Worm (Caenorhabditis elegans) whole organism, L2 larva: Measurements from ENCODE around the gene ZK546.5.
"Not testable (repeated sequence)": the region's sequence is repeated elsewhere in the genome, so short reads cannot be mapped to it uniquely, and the experiment has no call there.

Experiments
- C34F6.9 ChIP-seq: fragments of 150-350 bp; optimal IDR thresholded peaks from 2 replicates; lab custom pipeline; 2014; ENCODE audit warnings: missing biosample characterization, missing genetic modification characterization
- F13H6.1 ChIP-seq: sonication (generic microtip); optimal IDR thresholded peaks from 2 replicates; lab custom pipeline; 2016; ENCODE audit warnings: missing genetic modification characterization, missing compliant biosample characterization
- R02D3.7 ChIP-seq: fragments of 150-350 bp; optimal IDR thresholded peaks from 2 replicates; lab custom pipeline; 2014; ENCODE audit warnings: missing biosample characterization, missing genetic modification characterization
- Y55F3AM.14 ChIP-seq: fragments of 200-800 bp; sonication (Bioruptor generic); optimal IDR thresholded peaks from 2 replicates; lab custom pipeline; 2018; ENCODE audit warnings: mild to moderate bottlenecking, missing genetic modification characterization, missing compliant biosample characterization
- alr-1 ChIP-seq: fragments of 150-350 bp; optimal IDR thresholded peaks from 2 replicates; lab custom pipeline; 2014; ENCODE audit warnings: missing biosample characterization, missing genetic modification characterization
- aly-2 ChIP-seq: fragments of 150-350 bp; optimal IDR thresholded peaks from 2 replicates; lab custom pipeline; 2014; ENCODE audit warnings: missing biosample characterization, missing genetic modification characterization
- ama-1 ChIP-seq: fragments of 150-350 bp; optimal IDR thresholded peaks from 2 replicates; lab custom pipeline; 2018; ENCODE audit warnings: inconsistent platforms
- blmp-1 ChIP-seq: sonication (generic microtip); optimal IDR thresholded peaks from 2 replicates; lab custom pipeline; 2017; ENCODE audit warnings: missing genetic modification characterization, mild to moderate bottlenecking, missing compliant biosample characterization, antibody characterized with exemption, moderate library complexity; ENCODE audit not compliant: insufficient read depth
- ceh-16 ChIP-seq: fragments of 150-350 bp; optimal IDR thresholded peaks from 2 replicates; lab custom pipeline; 2014; ENCODE audit warnings: missing biosample characterization, missing genetic modification characterization
- ceh-82 ChIP-seq: fragments of 150-350 bp; optimal IDR thresholded peaks from 2 replicates; lab custom pipeline; 2014; ENCODE audit warnings: missing biosample characterization, missing genetic modification characterization
- crh-2 ChIP-seq: sonication (generic microtip); optimal IDR thresholded peaks from 2 replicates; lab custom pipeline; 2017; ENCODE audit warnings: missing biosample characterization, missing genetic modification characterization
- egl-27 ChIP-seq: sonication (generic microtip); optimal IDR thresholded peaks from 3 replicates; lab custom pipeline; 2017; ENCODE audit warnings: missing biosample characterization, missing genetic modification reagents, missing genetic modification characterization
- elt-1 ChIP-seq: fragments of 150-350 bp; optimal IDR thresholded peaks from 2 replicates; lab custom pipeline; 2014; ENCODE audit warnings: missing biosample characterization, missing genetic modification characterization
- fos-1 ChIP-seq: fragments of 150-350 bp; optimal IDR thresholded peaks from 2 replicates; lab custom pipeline; 2014; ENCODE audit warnings: missing biosample characterization, missing genetic modification characterization
- gmeb-1 ChIP-seq: fragments of 150-350 bp; optimal IDR thresholded peaks from 2 replicates; lab custom pipeline; 2014; ENCODE audit warnings: missing biosample characterization, missing genetic modification characterization
- lin-13 ChIP-seq: fragments of 150-350 bp; optimal IDR thresholded peaks from 2 replicates; lab custom pipeline; 2014; ENCODE audit warnings: missing biosample characterization, missing genetic modification reagents, missing genetic modification characterization
- lin-39 ChIP-seq: fragments of 150-350 bp; optimal IDR thresholded peaks from 2 replicates; lab custom pipeline; 2014; ENCODE audit warnings: missing biosample characterization, missing genetic modification reagents, missing genetic modification characterization
- lsy-2 ChIP-seq, 2 experiments: fragments of 150-350 bp in 1 of 2; sonication (generic microtip) in 1 of 2; optimal IDR thresholded peaks; 2 replicates each; lab custom pipeline; 2014 to 2017; ENCODE audit warnings: missing biosample characterization in 2 of 2, missing genetic modification characterization in 2 of 2
- mab-5 ChIP-seq: fragments of 150-350 bp; optimal IDR thresholded peaks from 2 replicates; lab custom pipeline; 2014; ENCODE audit warnings: missing biosample characterization, missing genetic modification characterization
- mbf-1 ChIP-seq: sonication (generic microtip); optimal IDR thresholded peaks from 2 replicates; lab custom pipeline; 2017; ENCODE audit warnings: missing biosample characterization, missing genetic modification characterization
- mdl-1 ChIP-seq, 2 experiments: fragments of 150-350 bp in 1 of 2; sonication (generic microtip) in 1 of 2; optimal IDR thresholded peaks; 2 replicates each; lab custom pipeline; 2017; ENCODE audit warnings: missing biosample characterization in 2 of 2, missing genetic modification characterization in 2 of 2
- nhr-10 ChIP-seq: sonication (generic microtip); optimal IDR thresholded peaks from 2 replicates; lab custom pipeline; 2017; ENCODE audit warnings: missing biosample characterization, missing genetic modification characterization
- nhr-11 ChIP-seq: fragments of 150-350 bp; optimal IDR thresholded peaks from 2 replicates; lab custom pipeline; 2014; ENCODE audit warnings: missing biosample characterization, missing genetic modification characterization
- nhr-12 ChIP-seq: fragments of 150-350 bp; optimal IDR thresholded peaks from 2 replicates; lab custom pipeline; 2014; ENCODE audit warnings: missing biosample characterization, missing genetic modification characterization
- nhr-129 ChIP-seq: fragments of 150-350 bp; optimal IDR thresholded peaks from 2 replicates; lab custom pipeline; 2014; ENCODE audit warnings: missing biosample characterization, missing genetic modification characterization
- nhr-23 ChIP-seq: fragments of 150-350 bp; optimal IDR thresholded peaks from 2 replicates; lab custom pipeline; 2014; ENCODE audit warnings: missing biosample characterization, missing genetic modification reagents, missing genetic modification characterization
- nhr-237 ChIP-seq: fragments of 150-350 bp; optimal IDR thresholded peaks from 2 replicates; lab custom pipeline; 2014; ENCODE audit warnings: missing biosample characterization, missing genetic modification characterization
- nhr-77 ChIP-seq: fragments of 150-350 bp; optimal IDR thresholded peaks from 2 replicates; lab custom pipeline; 2014; ENCODE audit warnings: missing biosample characterization, missing genetic modification characterization
- peb-1 ChIP-seq: fragments of 150-350 bp; optimal IDR thresholded peaks from 2 replicates; lab custom pipeline; 2014; ENCODE audit warnings: missing biosample characterization, missing genetic modification characterization
- sem-4 ChIP-seq: fragments of 150-350 bp; optimal IDR thresholded peaks from 2 replicates; lab custom pipeline; 2014; ENCODE audit warnings: missing biosample characterization, missing genetic modification reagents, missing genetic modification characterization
- skn-1 ChIP-seq: sonication (generic microtip); optimal IDR thresholded peaks from 2 replicates; lab custom pipeline; 2017; ENCODE audit warnings: missing biosample characterization, missing genetic modification characterization
- sma-3 ChIP-seq: sonication (generic microtip); optimal IDR thresholded peaks from 2 replicates; lab custom pipeline; 2016; ENCODE audit warnings: missing genetic modification reagents, missing genetic modification characterization, missing compliant biosample characterization
- sma-9 ChIP-seq, 2 experiments: fragments of 150-350 bp in 1 of 2; sonication (generic microtip) in 1 of 2; optimal IDR thresholded peaks; 2 replicates each; lab custom pipeline; 2014 to 2016; ENCODE audit warnings: missing genetic modification characterization in 2 of 2, mild to moderate bottlenecking in 1 of 2, missing biosample characterization in 1 of 2, missing compliant biosample characterization in 1 of 2, missing genetic modification reagents in 1 of 2, moderate library complexity in 1 of 2
- snpc-4 ChIP-seq: fragments of 150-350 bp; optimal IDR thresholded peaks from 2 replicates; lab custom pipeline; 2014; ENCODE audit warnings: missing biosample characterization, missing genetic modification characterization
- unc-55 ChIP-seq: fragments of 150-350 bp; sonication (generic microtip); optimal IDR thresholded peaks from 3 replicates; lab custom pipeline; 2014; ENCODE audit warnings: missing biosample characterization, missing genetic modification reagents, missing genetic modification characterization
- unc-62 ChIP-seq: fragments of 150-350 bp; optimal IDR thresholded peaks from 2 replicates; lab custom pipeline; 2014; ENCODE audit warnings: missing biosample characterization, missing genetic modification reagents, missing genetic modification characterization
- zag-1 ChIP-seq: fragments of 150-350 bp; optimal IDR thresholded peaks from 2 replicates; lab custom pipeline; 2014; ENCODE audit warnings: missing biosample characterization, missing genetic modification characterization
- ztf-11 ChIP-seq: sonication (generic microtip); optimal IDR thresholded peaks from 2 replicates; lab custom pipeline; 2017; ENCODE audit warnings: missing biosample characterization, missing genetic modification characterization
- ztf-4 ChIP-seq: fragments of 150-350 bp; optimal IDR thresholded peaks from 2 replicates; lab custom pipeline; 2014; ENCODE audit warnings: missing biosample characterization, missing genetic modification characterization

Gene ZK546.5

DNA sequence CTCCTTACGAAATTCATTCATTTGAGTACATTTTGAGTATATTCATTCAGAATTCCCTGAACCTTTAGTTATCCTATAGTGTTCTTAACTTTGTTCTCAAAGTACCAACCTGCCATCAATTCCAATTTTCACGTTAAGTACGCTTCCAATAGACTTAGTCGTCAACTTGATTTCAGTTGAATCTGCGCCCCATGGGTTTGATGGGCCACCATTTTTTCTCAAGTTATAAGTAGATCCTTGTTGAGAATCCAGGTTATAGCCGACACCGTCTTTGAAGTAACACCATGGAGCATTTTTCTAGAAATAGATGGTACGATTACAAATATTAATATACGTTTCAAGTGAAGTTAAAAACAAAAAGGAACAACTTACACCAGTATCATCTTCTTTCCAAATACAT, 10.9 kb upstream of the ZK546.5 start:
- TF ChIP-seq Y55F3AM.14 (GFP tag; lab: Kevin White, UChicago): no peak
- TF ChIP-seq egl-27 (tag; lab: Kevin White, UChicago): no peak
- TF ChIP-seq C34F6.9 (tag; lab: Kevin White, UChicago): no peak
- no peak for TF ChIP-seq mbf-1 (tag; lab: Kevin White, UChicago)
- no peak for TF ChIP-seq lsy-2 (tag; optimal IDR thresholded peaks at IDR 0.05; lab: Kevin White, UChicago)
- TF ChIP-seq lin-13 (GFP tag; lab: Kevin White, UChicago): no peak
- TF ChIP-seq nhr-10 (tag; lab: Kevin White, UChicago): no peak
- no peak for TF ChIP-seq aly-2
- no peak for TF ChIP-seq sem-4 (tag; lab: Kevin White, UChicago)
- TF ChIP-seq zag-1 (tag; lab: Kevin White, UChicago): no peak
- TF ChIP-seq R02D3.7: no peak
- TF ChIP-seq mab-5 (tag; lab: Kevin White, UChicago): no peak
- no peak for TF ChIP-seq unc-62 (GFP tag; lab: Kevin White, UChicago)
- TF ChIP-seq ztf-11 (tag; lab: Kevin White, UChicago): no peak
- no peak for TF ChIP-seq fos-1
- no peak for TF ChIP-seq peb-1 (tag; lab: Kevin White, UChicago)
- TF ChIP-seq, all 48 proteins: peak for 0

DNA sequence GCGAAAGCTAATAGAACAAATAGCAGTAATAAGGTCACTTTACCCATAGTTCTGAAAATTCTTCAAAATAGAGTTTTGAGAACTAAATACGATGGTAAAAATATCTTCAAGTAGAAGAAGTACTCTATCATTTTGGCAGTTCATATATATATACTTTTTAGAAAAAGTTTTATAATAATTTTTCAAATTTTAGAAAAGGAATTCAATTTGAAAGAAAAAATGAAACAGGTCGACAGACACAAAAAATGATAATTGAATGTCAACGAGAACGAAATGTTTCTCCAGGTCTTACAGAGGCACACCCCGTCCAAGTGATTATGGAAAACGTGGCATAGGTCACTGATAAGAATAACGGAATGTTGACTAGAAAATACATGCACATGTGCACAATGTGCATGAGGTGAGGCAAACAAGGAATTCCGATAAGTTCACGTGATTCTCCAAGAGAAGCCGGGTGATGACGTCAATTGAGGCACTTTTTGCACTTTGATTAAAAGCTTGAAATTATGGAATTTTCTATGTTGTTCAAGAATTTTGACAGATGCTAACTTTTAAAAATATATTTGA, 10.3 kb upstream of the ZK546.5 start, which contains the start of gene aagr-2:
Gene aagr-2, minus strand, starts transcription at position 51 of the 567 bp plus-strand sequence.
- TF ChIP-seq mab-5 (tag; lab: Kevin White, UChicago) (no peak), snpc-4 (tag; lab: Kevin White, UChicago) (no peak), R02D3.7 (no peak), fos-1 (peak; percentile 93), gmeb-1 (tag; lab: Kevin White, UChicago) (peak; percentile 9), F13H6.1 (peak; percentile 62), nhr-77 (tag; lab: Kevin White, UChicago) (no peak), sem-4 (tag; lab: Kevin White, UChicago) (no peak), crh-2 (tag; lab: Kevin White, UChicago) (peak; percentile 95), mdl-1 (tag; optimal IDR thresholded peaks at IDR 0.05; lab: Kevin White, UChicago) (peak in 1 of 2 experiments; percentile 47), sma-9 (GFP tag; optimal IDR thresholded peaks at IDR 0.05; lab: Kevin White, UChicago) (peak; percentile 93), sma-9 (tag; optimal IDR thresholded peaks at IDR 0.05; lab: Kevin White, UChicago) (no peak), ceh-16 (tag; lab: Kevin White, UChicago) (no peak), sma-3 (GFP tag; lab: Kevin White, UChicago) (peak; percentile 10), aly-2 (no peak), nhr-12 (tag; lab: Kevin White, UChicago) (no peak)

DNA sequence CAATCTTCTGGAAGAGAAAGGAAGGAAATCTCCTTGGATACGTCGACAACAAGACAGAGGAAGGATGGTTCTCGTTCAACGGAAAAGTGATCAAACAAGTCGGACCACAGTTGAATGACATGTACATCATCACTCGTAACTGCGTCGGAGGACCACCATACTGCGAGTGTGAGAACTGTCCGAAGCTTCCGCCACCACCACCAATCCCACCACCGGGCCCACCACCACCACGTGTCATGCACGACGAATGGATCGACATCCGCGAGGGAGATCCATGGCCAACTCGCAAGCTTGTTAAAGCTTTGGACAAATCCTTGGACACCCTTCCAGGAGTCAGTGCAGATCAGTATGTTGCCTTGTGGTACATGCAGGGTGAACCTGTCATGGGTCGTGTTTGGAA, 4.3 kb upstream of the ZK546.5 start:
- TF ChIP-seq unc-55 (GFP tag; lab: Kevin White, UChicago): no peak
- TF ChIP-seq sem-4 (tag; lab: Kevin White, UChicago): no peak
- no peak for TF ChIP-seq Y55F3AM.14 (GFP tag; lab: Kevin White, UChicago)
- TF ChIP-seq lin-39 (tag; lab: Kevin White, UChicago): no peak
- TF ChIP-seq C34F6.9 (tag; lab: Kevin White, UChicago): no peak
- no peak for TF ChIP-seq skn-1
- no peak for TF ChIP-seq ama-1 (lab: Kevin White, UChicago)
- TF ChIP-seq ztf-4 (tag; lab: Kevin White, UChicago): no peak
- no peak for TF ChIP-seq aly-2
- TF ChIP-seq nhr-23 (tag; lab: Kevin White, UChicago): no peak
- TF ChIP-seq nhr-77 (tag; lab: Kevin White, UChicago): no peak
- TF ChIP-seq mab-5 (tag; lab: Kevin White, UChicago): no peak
- TF ChIP-seq, all 48 proteins: peak for 0

DNA sequence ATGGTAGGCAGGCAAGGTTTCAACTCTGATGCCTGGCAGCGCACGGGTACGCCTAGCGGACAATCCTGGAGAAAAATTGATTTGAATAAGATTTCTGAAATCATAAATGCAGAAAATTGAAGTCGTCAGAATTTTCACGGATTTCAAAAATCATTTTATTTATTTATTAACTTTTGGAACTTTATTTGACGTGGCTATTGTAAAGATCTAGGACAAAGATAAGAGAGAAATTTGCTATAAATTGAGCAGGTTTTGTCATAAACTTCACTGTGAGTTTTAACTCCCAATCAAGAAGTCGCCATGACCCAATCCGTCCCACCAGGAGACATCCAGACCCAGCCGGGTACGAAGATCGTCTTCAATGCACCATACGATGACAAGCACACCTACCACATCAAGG, 2.9 kb upstream of the ZK546.5 start, which contains the start of gene msp-152:
Gene msp-152, plus strand, starts transcription at position 301 of the 400 bp plus-strand sequence.
- not testable (repeated sequence) for TF ChIP-seq alr-1 (tag; lab: Kevin White, UChicago); skn-1; sem-4 (tag; lab: Kevin White, UChicago)

DNA sequence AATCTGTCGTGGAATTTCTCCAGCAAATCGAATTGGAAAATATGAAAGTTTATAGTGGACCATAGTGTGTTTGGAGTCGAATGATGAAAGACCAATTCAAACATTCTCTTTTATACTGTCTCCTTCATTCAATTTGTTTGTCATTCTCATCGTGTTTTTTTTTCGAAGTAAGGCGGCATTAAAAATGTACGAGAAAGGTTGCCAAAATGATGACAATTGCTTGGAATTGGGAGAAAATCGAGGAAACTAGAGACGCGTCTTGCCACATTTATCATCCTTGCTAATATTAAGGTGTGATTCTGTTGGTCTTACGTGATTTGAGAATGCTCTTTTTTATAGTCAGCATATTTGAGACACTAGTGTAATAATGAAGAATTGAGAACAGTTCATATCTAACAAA, 664 bp upstream of the ZK546.5 start, which contains the start of gene gst-30:
Gene gst-30, minus strand, starts transcription at position 101 of the 400 bp plus-strand sequence.
- no peak for TF ChIP-seq C34F6.9 (tag; lab: Kevin White, UChicago)
- no peak for TF ChIP-seq nhr-129
- TF ChIP-seq nhr-11 (tag; lab: Kevin White, UChicago): no peak
- TF ChIP-seq nhr-12 (tag; lab: Kevin White, UChicago): no peak
- no peak for TF ChIP-seq blmp-1
- no peak for TF ChIP-seq mdl-1 (tag; optimal IDR thresholded peaks at IDR 0.05; lab: Kevin White, UChicago)
- no peak for TF ChIP-seq crh-2 (tag; lab: Kevin White, UChicago)
- no peak for TF ChIP-seq elt-1 (tag; lab: Kevin White, UChicago)
- no peak for TF ChIP-seq lin-39 (tag; lab: Kevin White, UChicago)
- no peak for TF ChIP-seq Y55F3AM.14 (GFP tag; lab: Kevin White, UChicago)
- TF ChIP-seq ceh-82 (tag; lab: Kevin White, UChicago): no peak
- TF ChIP-seq skn-1: no peak
- no peak for TF ChIP-seq lin-13 (GFP tag; lab: Kevin White, UChicago)
- TF ChIP-seq mbf-1 (tag; lab: Kevin White, UChicago): no peak
- TF ChIP-seq peb-1 (tag; lab: Kevin White, UChicago): no peak
- no peak for TF ChIP-seq nhr-237 (tag; lab: Kevin White, UChicago)
- no peak for TF ChIP-seq sma-3 (GFP tag; lab: Kevin White, UChicago)
- no peak for TF ChIP-seq egl-27 (tag; lab: Kevin White, UChicago)
- TF ChIP-seq, all 48 proteins: peak for 0
